Worm (Caenorhabditis elegans): Measurements from ENCODE around the gene gmpr-1.

- TF ChIP-seq snpc-1.2 (GFP tag; IDR thresholded peaks at IDR 0.05) (no peak), cey-2 (tag; optimal IDR thresholded peaks at IDR 0.05; ENCODE audit: borderline replicate concordance, insufficient read depth) (no peak), unc-130 (GFP tag; optimal IDR thresholded peaks at IDR 0.05) (no peak)
These were observed 15.0 kb upstream of the gmpr-1 start, which contains the start of gene F13A2.10 for ce11 chrV:4386173-4386572.
